Worm (Caenorhabditis elegans): ENCODE measurements around the gene fbxb-25.

- no peak for TF ChIP-seq unc-130 (GFP tag; optimal IDR thresholded peaks at IDR 0.05)
- TF ChIP-seq ama-1 (optimal IDR thresholded peaks at IDR 0.05) = no peak
- TF ChIP-seq ama-1 (GFP tag; optimal IDR thresholded peaks at IDR 0.05) = no peak
- no peak for TF ChIP-seq ets-4 (GFP tag; optimal IDR thresholded peaks at IDR 0.05)
- TF ChIP-seq nhr-179 (tag; optimal IDR thresholded peaks at IDR 0.05) = no peak
- TF ChIP-seq gei-17 (GFP tag; optimal IDR thresholded peaks at IDR 0.05) = no peak
These were observed 14.9 kb upstream of the fbxb-25 start, which contains the start of gene srw-97 for ce11 chrII:1668913-1669312.
